Worm (Caenorhabditis elegans) whole organism, L3 larva: Measurements from ENCODE around the gene npr-20.

Experiments
- ZK546.5 ChIP-seq: sonication (generic microtip); optimal IDR thresholded peaks from 2 replicates; lab custom pipeline; 2017; ENCODE audit warnings: missing biosample characterization, missing genetic modification characterization
- aly-2 ChIP-seq: fragments of 150-350 bp; optimal IDR thresholded peaks from 2 replicates; lab custom pipeline; 2014; ENCODE audit warnings: missing biosample characterization, missing genetic modification characterization
- ama-1 ChIP-seq: fragments of 150-350 bp; optimal IDR thresholded peaks from 2 replicates; lab custom pipeline; 2018
- ceh-16 ChIP-seq: sonication (generic microtip); optimal IDR thresholded peaks from 2 replicates; lab custom pipeline; 2017; ENCODE audit warnings: missing biosample characterization, missing genetic modification characterization
- ceh-28 ChIP-seq: fragments of 150-350 bp; optimal IDR thresholded peaks from 2 replicates; lab custom pipeline; 2014; ENCODE audit warnings: missing biosample characterization, missing genetic modification reagents, missing genetic modification characterization
- egl-27 ChIP-seq: sonication (generic microtip); optimal IDR thresholded peaks from 4 replicates; lab custom pipeline; 2017; ENCODE audit warnings: missing biosample characterization, missing genetic modification reagents, missing genetic modification characterization
- egl-5 ChIP-seq: fragments of 150-350 bp; optimal IDR thresholded peaks from 2 replicates; lab custom pipeline; 2017; ENCODE audit warnings: missing biosample characterization, missing genetic modification reagents, missing genetic modification characterization, inconsistent platforms
- elt-2 ChIP-seq: sonication (generic microtip); optimal IDR thresholded peaks from 2 replicates; lab custom pipeline; 2016; ENCODE audit warnings: missing genetic modification reagents, mild to moderate bottlenecking, missing genetic modification characterization, missing compliant biosample characterization
- fos-1 ChIP-seq: fragments of 150-350 bp; optimal IDR thresholded peaks from 2 replicates; lab custom pipeline; 2014; ENCODE audit warnings: missing biosample characterization, missing genetic modification characterization
- lin-15B ChIP-seq: fragments of 150-350 bp; optimal IDR thresholded peaks from 2 replicates; lab custom pipeline; 2014; ENCODE audit warnings: missing biosample characterization, missing genetic modification characterization
- lin-39 ChIP-seq: fragments of 150-350 bp; optimal IDR thresholded peaks from 2 replicates; lab custom pipeline; 2018; ENCODE audit warnings: missing biosample characterization, missing genetic modification reagents, missing genetic modification characterization
- mdl-1 ChIP-seq: fragments of 150-350 bp; optimal IDR thresholded peaks from 2 replicates; lab custom pipeline; 2014; ENCODE audit warnings: missing biosample characterization, missing genetic modification characterization
- nhr-11 ChIP-seq: fragments of 150-350 bp; optimal IDR thresholded peaks from 2 replicates; lab custom pipeline; 2014; ENCODE audit warnings: missing biosample characterization, missing genetic modification characterization
- nhr-12 ChIP-seq: fragments of 150-350 bp; optimal IDR thresholded peaks from 2 replicates; lab custom pipeline; 2014; ENCODE audit warnings: missing biosample characterization, missing genetic modification characterization
- nhr-23 ChIP-seq: fragments of 150-350 bp; optimal IDR thresholded peaks from 2 replicates; lab custom pipeline; 2014; ENCODE audit warnings: missing biosample characterization, missing genetic modification reagents, missing genetic modification characterization
- nhr-25 ChIP-seq: sonication (generic microtip); optimal IDR thresholded peaks from 2 replicates; lab custom pipeline; 2017; ENCODE audit warnings: missing biosample characterization, missing genetic modification characterization
- nhr-43 ChIP-seq: sonication (generic microtip); optimal IDR thresholded peaks from 2 replicates; lab custom pipeline; 2016; ENCODE audit warnings: mild to moderate bottlenecking, missing genetic modification characterization, missing compliant biosample characterization; ENCODE audit not compliant: poor library complexity, severe bottlenecking
- nhr-67 ChIP-seq: fragments of 150-350 bp; optimal IDR thresholded peaks from 2 replicates; lab custom pipeline; 2014; ENCODE audit warnings: missing biosample characterization, missing genetic modification characterization
- nhr-77 ChIP-seq: fragments of 150-350 bp; optimal IDR thresholded peaks from 2 replicates; lab custom pipeline; 2014; ENCODE audit warnings: missing biosample characterization, missing genetic modification characterization
- pha-4 ChIP-seq: fragments of 150-350 bp; optimal IDR thresholded peaks from 2 replicates; lab custom pipeline; 2014; ENCODE audit warnings: missing biosample characterization, missing genetic modification reagents, missing genetic modification characterization
- pqm-1 ChIP-seq: fragments of 150-350 bp; optimal IDR thresholded peaks from 2 replicates; lab custom pipeline; 2017; ENCODE audit warnings: missing biosample characterization, missing genetic modification characterization, inconsistent platforms
- skn-1 ChIP-seq: fragments of 150-350 bp; optimal IDR thresholded peaks from 2 replicates; lab custom pipeline; 2014; ENCODE audit warnings: missing biosample characterization, missing genetic modification characterization
- snpc-4 ChIP-seq: fragments of 150-350 bp; optimal IDR thresholded peaks from 2 replicates; lab custom pipeline; 2014; ENCODE audit warnings: missing biosample characterization, missing genetic modification characterization
- unc-39 ChIP-seq: sonication (generic microtip); optimal IDR thresholded peaks from 4 replicates; lab custom pipeline; 2017; ENCODE audit warnings: missing biosample characterization, missing genetic modification characterization
- unc-62 ChIP-seq: fragments of 150-350 bp; sonication (generic microtip); optimal IDR thresholded peaks from 4 replicates; lab custom pipeline; 2014; ENCODE audit warnings: missing biosample characterization, missing genetic modification reagents, missing genetic modification characterization
- zag-1 ChIP-seq: fragments of 150-350 bp; optimal IDR thresholded peaks from 2 replicates; lab custom pipeline; 2014; ENCODE audit warnings: missing biosample characterization, missing genetic modification characterization
- ztf-11 ChIP-seq: fragments of 150-350 bp; optimal IDR thresholded peaks from 2 replicates; lab custom pipeline; 2014; ENCODE audit warnings: missing biosample characterization, missing genetic modification characterization
- ztf-4 ChIP-seq: fragments of 150-350 bp; optimal IDR thresholded peaks from 2 replicates; lab custom pipeline; 2014; ENCODE audit warnings: missing biosample characterization, missing genetic modification characterization

The npr-20 gene

DNA sequence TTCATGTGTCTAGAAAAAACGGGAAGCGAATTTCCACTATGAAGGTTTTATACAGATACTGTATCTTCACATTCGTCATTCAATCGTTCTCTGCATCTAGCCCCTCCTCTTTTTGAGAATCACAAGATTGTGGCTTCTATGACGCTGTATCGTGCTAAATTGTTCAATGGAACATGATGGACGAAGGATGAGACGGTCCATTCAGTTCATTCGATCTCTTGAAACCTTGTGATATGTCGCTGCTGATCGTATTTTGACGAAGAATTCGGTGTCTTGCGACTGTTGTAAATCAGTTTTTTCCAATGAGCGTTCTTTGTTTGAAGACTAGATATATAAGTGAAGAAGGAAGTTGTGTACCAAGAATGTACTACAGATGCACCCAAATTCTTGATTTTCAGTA, 51.3 kb downstream of the npr-20 start (continued):
- TF ChIP-seq lin-39 (tag; lab: Kevin White, UChicago), result peak; percentile 22

DNA sequence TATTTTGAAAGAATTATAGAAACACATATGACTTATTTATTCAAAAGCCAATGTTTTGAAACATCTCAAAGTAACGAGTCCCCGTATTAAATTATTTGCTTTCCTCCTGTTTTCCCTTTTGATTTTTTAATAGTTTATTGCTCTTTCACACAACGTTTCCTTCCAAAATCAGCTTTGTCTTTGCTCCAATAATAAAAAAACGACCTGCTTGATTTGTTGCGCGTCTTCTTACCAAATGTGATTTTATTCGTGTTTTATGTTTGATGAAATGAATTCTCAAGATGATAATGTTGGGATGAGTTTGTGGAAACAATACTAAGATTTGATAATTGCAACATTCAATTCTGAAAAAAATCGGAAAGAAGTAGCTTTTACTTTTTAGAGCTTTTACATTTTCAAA, 52.6 kb downstream of the npr-20 start:
- no peak for TF ChIP-seq nhr-12 (tag; lab: Kevin White, UChicago)
- TF ChIP-seq lin-39 (tag; lab: Kevin White, UChicago), result no peak
- no peak for TF ChIP-seq ZK546.5
- no peak for TF ChIP-seq ceh-16
- no peak for TF ChIP-seq skn-1
- TF ChIP-seq nhr-23 (tag; lab: Kevin White, UChicago), result no peak
- no peak for TF ChIP-seq aly-2
- no peak for TF ChIP-seq snpc-4
- no peak for TF ChIP-seq fos-1 (tag; lab: Kevin White, UChicago)
- no peak for TF ChIP-seq pqm-1 (tag; lab: Kevin White, UChicago)
- no peak for TF ChIP-seq elt-2
- no peak for TF ChIP-seq unc-39 (tag; lab: Kevin White, UChicago)
- no peak for TF ChIP-seq nhr-25
- TF ChIP-seq mdl-1, result no peak
- no peak for TF ChIP-seq nhr-11

DNA sequence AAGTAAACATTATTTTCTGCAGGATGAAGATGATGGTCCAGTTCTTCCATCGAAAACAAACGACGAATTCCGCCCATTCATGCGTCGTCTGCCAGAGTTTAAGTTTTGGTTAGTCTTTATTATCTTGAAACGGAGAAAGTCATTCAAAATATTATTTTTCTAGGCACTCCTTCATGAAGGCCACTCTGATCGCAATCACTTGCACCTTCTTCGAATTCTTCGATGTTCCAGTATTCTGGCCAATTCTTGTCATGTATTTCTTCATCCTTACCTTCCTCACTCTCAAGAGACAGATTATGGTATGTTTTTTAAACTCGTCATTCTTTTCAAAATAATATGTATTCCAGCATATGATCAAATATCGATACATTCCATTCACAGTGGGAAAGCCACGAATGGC, 53.2 kb downstream of the npr-20 start:
- TF ChIP-seq zag-1 (tag; lab: Kevin White, UChicago), result no peak
- TF ChIP-seq lin-15B (tag; lab: Kevin White, UChicago), result no peak
- no peak for TF ChIP-seq egl-5 (tag; lab: Kevin White, UChicago)
- no peak for TF ChIP-seq nhr-67 (tag; lab: Kevin White, UChicago)
- peak; percentile 91 for TF ChIP-seq ama-1 (lab: Kevin White, UChicago)
- TF ChIP-seq snpc-4, result no peak
- TF ChIP-seq ZK546.5, result no peak
- no peak for TF ChIP-seq ceh-16
- no peak for TF ChIP-seq fos-1 (tag; lab: Kevin White, UChicago)
- TF ChIP-seq unc-62 (GFP tag; lab: Kevin White, UChicago), result no peak
- no peak for TF ChIP-seq ztf-11 (tag; lab: Kevin White, UChicago)
- no peak for TF ChIP-seq ceh-28 (tag; lab: Kevin White, UChicago)
- peak; percentile 9 for TF ChIP-seq nhr-43 (tag; lab: Kevin White, UChicago)
- no peak for TF ChIP-seq nhr-77 (tag; lab: Kevin White, UChicago)
- TF ChIP-seq nhr-25, result peak; percentile 3
- TF ChIP-seq lin-39 (tag; lab: Kevin White, UChicago), result peak; percentile 23

DNA sequence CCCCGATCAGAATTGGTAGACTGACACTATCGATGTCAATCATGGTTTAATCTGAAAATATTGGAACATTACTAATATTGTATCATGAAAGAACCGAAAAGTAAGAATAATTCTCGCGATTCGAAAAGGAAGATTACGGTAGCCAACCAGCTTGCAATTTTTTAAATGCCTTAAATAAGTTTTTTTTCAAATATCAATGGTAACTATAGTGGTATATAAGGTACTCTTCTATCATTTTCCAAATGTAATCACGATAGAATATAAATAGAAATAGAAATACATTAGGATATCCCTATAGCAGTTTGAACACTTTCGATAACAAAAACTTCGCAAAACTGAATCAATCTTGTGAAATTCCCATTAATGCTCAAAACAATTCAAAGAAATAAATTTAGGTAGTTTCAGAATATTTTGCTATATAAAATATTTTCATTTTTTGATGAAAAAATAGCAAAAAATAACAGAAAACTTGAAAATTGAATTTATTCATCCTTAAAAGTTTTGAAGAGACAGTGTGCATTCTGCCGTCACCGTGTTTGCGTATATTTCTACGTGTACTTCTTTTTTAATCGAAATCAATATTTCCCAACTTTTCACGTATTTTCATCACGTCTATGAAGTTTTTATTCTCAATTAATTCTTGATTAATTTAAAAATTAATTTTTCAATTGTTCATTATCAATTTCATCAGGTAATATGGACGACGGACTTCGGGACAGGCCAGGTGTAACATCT, 54.1 kb downstream of the npr-20 start, which contains the start of the genes F46C5.9 and rer-1:
Gene F46C5.9, minus strand, starts transcription at position 51 of the 735 bp plus-strand sequence.
Gene rer-1, plus strand, starts transcription at position 692 of the 735 bp plus-strand sequence.
- no peak for TF ChIP-seq ztf-4 (tag; lab: Kevin White, UChicago)
- TF ChIP-seq nhr-23 (tag; lab: Kevin White, UChicago), result peak; percentile 7
- no peak for TF ChIP-seq aly-2
- TF ChIP-seq pha-4 (tag; lab: Kevin White, UChicago), result peak; percentile 66
- no peak for TF ChIP-seq egl-27 (tag; lab: Kevin White, UChicago)
